Worm (Caenorhabditis elegans) whole organism, late embryonic: ENCODE measurements around the gene M117.1.

Experiments used
- fkh-6 ChIP-seq: sonication (generic microtip); optimal IDR thresholded peaks from 2 replicates; lab custom pipeline; 2016; ENCODE audit warnings: missing genetic modification characterization, missing compliant biosample characterization
- hlh-15 ChIP-seq: sonication (generic microtip); optimal IDR thresholded peaks from 2 replicates; lab custom pipeline; 2016; ENCODE audit warnings: missing genetic modification characterization, missing compliant biosample characterization
- sox-2 ChIP-seq: fragments of 200-800 bp; sonication (Bioruptor generic); IDR thresholded peaks from 2 replicates; pipeline ENCODE4 v1.3.6; 2022; ENCODE audit warnings: missing genetic modification reagents, missing genetic modification characterization, missing compliant biosample characterization

The M117.1 gene

DNA sequence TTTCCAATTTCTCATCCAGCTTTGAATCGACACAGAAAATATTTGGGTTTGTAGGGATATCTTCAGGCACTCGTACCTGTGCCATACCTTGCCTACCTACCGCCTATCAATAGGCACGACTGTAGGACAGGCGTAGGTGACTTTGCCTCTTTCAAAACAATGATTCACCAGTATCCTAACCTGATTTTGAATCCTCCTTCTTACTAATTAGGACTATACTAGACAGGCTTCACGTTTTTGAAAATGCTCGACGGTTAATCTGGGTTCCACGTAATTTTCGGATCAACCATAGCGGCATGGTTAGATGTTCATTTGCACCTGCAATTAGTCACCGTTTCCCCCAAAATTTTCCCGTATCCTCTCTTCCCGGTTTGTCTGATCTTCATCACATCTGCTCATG, 54.4 kb downstream of the M117.1 start:
- TF ChIP-seq fkh-6 (no peak), hlh-15 (tag; lab: Kevin White, UChicago) (no peak), sox-2 (GFP tag; lab: Robert Waterston, UW) (no peak)
